Fruit fly (Drosophila melanogaster): ENCODE data around the gene CG31459.

dm6 chr3R:19833546-19833945 lies 7.1 kb upstream of the CG31459 start:
- TF ChIP-seq OdsH (GFP tag; optimal IDR thresholded peaks at IDR 0.05), result no peak
- no peak for TF ChIP-seq Sp1 (GFP tag; optimal IDR thresholded peaks at IDR 0.05)
- no peak for TF ChIP-seq Abd-B (GFP tag; optimal IDR thresholded peaks at IDR 0.05)
- no peak for TF ChIP-seq fru (GFP tag; optimal IDR thresholded peaks at IDR 0.05)
